In genomic region chrIII:3351672-3352071, ce11 we compare ENCODE assay signal across 3 worm cellular contexts.
A peak's percentile ranks its signal among the peaks of the same experiment; 100 is the strongest.
TF ChIP-seq lines count a peak whose summit lies in the region.

No protein-coding gene starts in this region.

TF ChIP-seq in whole organism, L1 larva, 84 proteins besides CTCF, POLR2A, EP300 and RAD21:
- TF ChIP-seq elt-3 (tag; optimal IDR thresholded peaks at IDR 0.05; lab: Kevin White, UChicago) (peak in 4 of 6 experiments; percentile 8 to 62 (median 28)), aly-2 (tag; optimal IDR thresholded peaks at IDR 0.05; lab: Kevin White, UChicago) (no peak), mep-1 (tag; optimal IDR thresholded peaks at IDR 0.05; lab: Kevin White, UChicago) (peak; percentile 30), nhr-20 (tag; optimal IDR thresholded peaks at IDR 0.05; lab: Kevin White, UChicago) (peak; percentile 16), snu-23 (GFP tag; optimal IDR thresholded peaks at IDR 0.05; lab: Kevin White, UChicago) (peak; percentile 40), nhr-237 (tag; optimal IDR thresholded peaks at IDR 0.05; lab: Kevin White, UChicago) (no peak), lin-14 (GFP tag; optimal IDR thresholded peaks at IDR 0.05; lab: Kevin White, UChicago) (peak; percentile 74), blmp-1 (tag; optimal IDR thresholded peaks at IDR 0.05; lab: Kevin White, UChicago) (peak; percentile 78), pax-3 (tag; optimal IDR thresholded peaks at IDR 0.05; lab: Kevin White, UChicago) (no peak), mab-9 (GFP tag; IDR thresholded peaks at IDR 0.05; lab: Robert Waterston, UW) (no peak), nhr-85 (tag; lab: Kevin White, UChicago) (peak; percentile 82), efl-1 (optimal IDR thresholded peaks at IDR 0.05; lab: Kevin White, UChicago) (no peak), efl-1 (GFP tag; optimal IDR thresholded peaks at IDR 0.05 in 1 of 2; lab: Kevin White, UChicago) (peak in 1 of 2 experiments; percentile 21)

TF ChIP-seq in whole organism, L2 larva, 48 proteins besides CTCF, POLR2A, EP300 and RAD21:
- no peak for TF ChIP-seq nhr-129 (tag; optimal IDR thresholded peaks at IDR 0.05; lab: Kevin White, UChicago)
- no peak for TF ChIP-seq blmp-1 (tag; optimal IDR thresholded peaks at IDR 0.05; lab: Kevin White, UChicago; ENCODE audit: insufficient read depth)
- no peak for TF ChIP-seq unc-39 (tag; optimal IDR thresholded peaks at IDR 0.05; lab: Kevin White, UChicago)
- TF ChIP-seq sma-3 (GFP tag; optimal IDR thresholded peaks at IDR 0.05; lab: Kevin White, UChicago) = peak; percentile 12
- peak; percentile 15 for TF ChIP-seq nhr-25 (tag; optimal IDR thresholded peaks at IDR 0.05; lab: Kevin White, UChicago)

TF ChIP-seq in whole organism, L3 larva, 47 proteins besides CTCF, POLR2A, EP300 and RAD21:
- no peak for TF ChIP-seq ztf-11 (tag; optimal IDR thresholded peaks at IDR 0.05; lab: Kevin White, UChicago)
- no peak for TF ChIP-seq nhr-43 (tag; optimal IDR thresholded peaks at IDR 0.05; lab: Kevin White, UChicago; ENCODE audit: poor library complexity, severe bottlenecking)
- no peak for TF ChIP-seq skn-1 (tag; optimal IDR thresholded peaks at IDR 0.05; lab: Kevin White, UChicago)
- TF ChIP-seq ceh-28 (tag; optimal IDR thresholded peaks at IDR 0.05; lab: Kevin White, UChicago) = no peak
- TF ChIP-seq elt-1 (tag; optimal IDR thresholded peaks at IDR 0.05; lab: Kevin White, UChicago) = no peak
- TF ChIP-seq eor-1 (tag; optimal IDR thresholded peaks at IDR 0.05; lab: Kevin White, UChicago) = no peak
- no peak for TF ChIP-seq fos-1 (tag; optimal IDR thresholded peaks at IDR 0.05; lab: Kevin White, UChicago)
- TF ChIP-seq nhr-25 (tag; optimal IDR thresholded peaks at IDR 0.05; lab: Kevin White, UChicago) = peak; percentile 63
- TF ChIP-seq nhr-12 (tag; optimal IDR thresholded peaks at IDR 0.05; lab: Kevin White, UChicago) = no peak
- peak in 1 of 3 experiments; percentile 3 for TF ChIP-seq elt-3 (tag; optimal IDR thresholded peaks at IDR 0.05; lab: Kevin White, UChicago)
- TF ChIP-seq aly-2 (tag; optimal IDR thresholded peaks at IDR 0.05; lab: Kevin White, UChicago) = no peak
- no peak for TF ChIP-seq ceh-82 (tag; optimal IDR thresholded peaks at IDR 0.05; lab: Kevin White, UChicago)

Comparison
In these comparisons a context has a peak if more than half of its experiments do, and no peak if none do; other contexts are left out.
1. Of the 22 proteins assayed by ChIP-seq in both whole organism, L1 larva and whole organism, L2 larva: peak only in whole organism, L1 larva: blmp-1 and elt-3; only in whole organism, L2 larva: none; in both: none; in neither: 20.